Fruit fly (Drosophila melanogaster): Measurements from ENCODE around the gene CG5404.

dm6 chr3R:15692786-15693185 lies 11.7 kb upstream of the CG5404 start, which contains the start of gene CG31446:
- TF ChIP-seq CG4496 (GFP tag; IDR thresholded peaks at IDR 0.05): no peak
- no peak for TF ChIP-seq Pif1B (GFP tag; optimal IDR thresholded peaks at IDR 0.05)
- no peak for TF ChIP-seq Snoo (tag; optimal IDR thresholded peaks at IDR 0.05)
- TF ChIP-seq CG10348 (GFP tag; IDR thresholded peaks at IDR 0.05): no peak
- no peak for TF ChIP-seq gl (tag; optimal IDR thresholded peaks at IDR 0.05)
- no peak for TF ChIP-seq fd96Ca (GFP tag; IDR thresholded peaks at IDR 0.05)
- TF ChIP-seq EcR (GFP tag; optimal IDR thresholded peaks at IDR 0.05): no peak

Data from whole organism, pupa.